Worm (Caenorhabditis elegans): ENCODE measurements around the gene F44D12.6.

F44D12.6 gene

ce11 chrIV:10063941-10064340 is 30.8 kb downstream of the F44D12.6 start:
- TF ChIP-seq unc-62 (GFP tag; optimal IDR thresholded peaks at IDR 0.05 in 1 of 2) (peak in 1 of 2 experiments; percentile 89), unc-62 (tag; optimal IDR thresholded peaks at IDR 0.05) (no peak), hif-1 (tag; optimal IDR thresholded peaks at IDR 0.05) (no peak)

ce11 chrIV:10065159-10065558 is 32.0 kb downstream of the F44D12.6 start:
- TF ChIP-seq nhr-11 (tag; optimal IDR thresholded peaks at IDR 0.05) (no peak), unc-62 (GFP tag; optimal IDR thresholded peaks at IDR 0.05 in 1 of 2) (peak in 1 of 2 experiments; percentile 80), unc-62 (tag; optimal IDR thresholded peaks at IDR 0.05) (no peak)

- TF ChIP-seq fos-1 (tag; optimal IDR thresholded peaks at IDR 0.05): no peak
- TF ChIP-seq zip-2 (tag; optimal IDR thresholded peaks at IDR 0.05): no peak
- no peak for TF ChIP-seq hmg-1.1 (GFP tag; IDR thresholded peaks at IDR 0.05)
- no peak for TF ChIP-seq nhr-77 (tag; optimal IDR thresholded peaks at IDR 0.05)
- no peak for TF ChIP-seq nhr-76 (tag; optimal IDR thresholded peaks at IDR 0.05)
- TF ChIP-seq zfp-2 (tag; optimal IDR thresholded peaks at IDR 0.05): no peak
- TF ChIP-seq tra-1 (GFP tag; IDR thresholded peaks at IDR 0.05): no peak
- TF ChIP-seq lin-39 (tag; optimal IDR thresholded peaks at IDR 0.05): no peak
- TF ChIP-seq snpc-4 (tag; optimal IDR thresholded peaks at IDR 0.05): no peak
- TF ChIP-seq nhr-25 (tag; optimal IDR thresholded peaks at IDR 0.05; ENCODE audit: borderline replicate concordance, insufficient read depth): no peak
- TF ChIP-seq pqm-1 (tag; optimal IDR thresholded peaks at IDR 0.05): peak; percentile 1
- peak; percentile 59 for TF ChIP-seq nhr-6 (tag; optimal IDR thresholded peaks at IDR 0.05)
- TF ChIP-seq R02D3.7 (tag; optimal IDR thresholded peaks at IDR 0.05): no peak
These were observed 33.3 kb downstream of the F44D12.6 start for ce11 chrIV:10066456-10066855.

- no peak for TF ChIP-seq unc-39 (tag; optimal IDR thresholded peaks at IDR 0.05)
- peak; percentile 3 for TF ChIP-seq ces-1 (GFP tag; optimal IDR thresholded peaks at IDR 0.05)
- no peak for TF ChIP-seq zfp-3 (GFP tag; conservative IDR thresholded peaks at IDR 0.05)
- no peak for TF ChIP-seq zip-2 (tag; optimal IDR thresholded peaks at IDR 0.05)
- no peak for TF ChIP-seq aha-1 (tag)
- TF ChIP-seq daf-8 (GFP tag; IDR thresholded peaks at IDR 0.05): no peak
- TF ChIP-seq nhr-41 (GFP tag; IDR thresholded peaks at IDR 0.05): no peak
- no peak for TF ChIP-seq F49E8.2 (tag; optimal IDR thresholded peaks at IDR 0.05; ENCODE audit: borderline replicate concordance)
- no peak for TF ChIP-seq Y105C5A.15 (GFP tag; IDR thresholded peaks at IDR 0.05)
- TF ChIP-seq skn-1 (tag; optimal IDR thresholded peaks at IDR 0.05): no peak
- peak in 1 of 2 experiments; percentile 21 for TF ChIP-seq unc-62 (GFP tag; optimal IDR thresholded peaks at IDR 0.05 in 1 of 2)
- no peak for TF ChIP-seq unc-62 (tag; optimal IDR thresholded peaks at IDR 0.05)
- no peak for TF ChIP-seq mxl-3 (GFP tag; optimal IDR thresholded peaks at IDR 0.05)
- TF ChIP-seq madf-9 (GFP tag; conservative IDR thresholded peaks at IDR 0.05): no peak
- TF ChIP-seq ztf-7 (tag; optimal IDR thresholded peaks at IDR 0.05): no peak
- no peak for TF ChIP-seq ceh-28 (tag; optimal IDR thresholded peaks at IDR 0.05)
- TF ChIP-seq lin-38 (GFP tag; IDR thresholded peaks at IDR 0.05): no peak
- peak; percentile 81 for TF ChIP-seq fkh-10 (GFP tag; optimal IDR thresholded peaks at IDR 0.05)
- TF ChIP-seq pqm-1 (tag; optimal IDR thresholded peaks at IDR 0.05): no peak
- no peak for TF ChIP-seq dmd-8 (GFP tag; IDR thresholded peaks at IDR 0.05)
- no peak for TF ChIP-seq nhr-10 (tag; optimal IDR thresholded peaks at IDR 0.05)
- TF ChIP-seq lin-39 (tag; optimal IDR thresholded peaks at IDR 0.05): no peak
- TF ChIP-seq rbr-2 (tag; optimal IDR thresholded peaks at IDR 0.05): no peak
- TF ChIP-seq lin-29 (GFP tag; IDR thresholded peaks at IDR 0.05): no peak
These were observed 34.4 kb downstream of the F44D12.6 start, which contains the start of gene cwn-2 for ce11 chrIV:10067541-10067940. TSS of gene cwn-2 (plus strand) at chrIV:10067816.

ce11 chrIV:10068266-10068665 is 35.1 kb downstream of the F44D12.6 start:
- no peak for TF ChIP-seq F10B5.3 (tag; optimal IDR thresholded peaks at IDR 0.05)
- TF ChIP-seq skn-1 (tag; optimal IDR thresholded peaks at IDR 0.05): no peak
- peak in 1 of 2 experiments; percentile 96 for TF ChIP-seq unc-62 (GFP tag; optimal IDR thresholded peaks at IDR 0.05 in 1 of 2)
- no peak for TF ChIP-seq unc-62 (tag; optimal IDR thresholded peaks at IDR 0.05)
- TF ChIP-seq dmd-8 (GFP tag; IDR thresholded peaks at IDR 0.05): no peak

Measured in whole organism, L4 larva.